Fruit fly (Drosophila melanogaster): ENCODE measurements around the gene sfl.

- TF ChIP-seq cyc (GFP tag; optimal IDR thresholded peaks at IDR 0.05) (no peak), esn (GFP tag; optimal IDR thresholded peaks at IDR 0.05) (peak; percentile 8), CG6792 (GFP tag; optimal IDR thresholded peaks at IDR 0.05) (peak; percentile 40), salr (GFP tag; optimal IDR thresholded peaks at IDR 0.05) (peak; percentile 30 to 35), achi (GFP tag; optimal IDR thresholded peaks at IDR 0.05) (peak; percentile 59), CG10631 (GFP tag; optimal IDR thresholded peaks at IDR 0.05) (peak; percentile 64), Blimp-1 (GFP tag; optimal IDR thresholded peaks at IDR 0.05) (no peak), acj6 (GFP tag; optimal IDR thresholded peaks at IDR 0.05) (peak; percentile 39), Lpt (GFP tag; optimal IDR thresholded peaks at IDR 0.05) (peak; percentile 37)
Measured at dm6 chr3L:6457891-6458290, 37.6 kb upstream of the sfl start.

All from whole organism, prepupa.